Fruit fly (Drosophila melanogaster) whole organism, pupa: Measurements from ENCODE around the gene Sf3b1.

ENCODE experiments used
- CG10348 ChIP-seq: fragments of 200-800 bp; sonication (Bioruptor generic); IDR thresholded peaks from 2 replicates; pipeline ENCODE4 v1.3.6; 2022; ENCODE audit warnings: missing biosample characterization, missing genetic modification characterization
- CG12605 ChIP-seq: fragments of 200-800 bp; sonication (Bioruptor generic); IDR thresholded peaks from 2 replicates; pipeline ENCODE4 v1.3.6; 2022; ENCODE audit warnings: missing biosample characterization, missing genetic modification characterization
- fd96Ca ChIP-seq: fragments of 200-800 bp; sonication (Bioruptor generic); IDR thresholded peaks from 3 replicates; pipeline ENCODE4 v1.3.6; 2022; ENCODE audit warnings: missing biosample characterization, missing genetic modification characterization

DNA sequence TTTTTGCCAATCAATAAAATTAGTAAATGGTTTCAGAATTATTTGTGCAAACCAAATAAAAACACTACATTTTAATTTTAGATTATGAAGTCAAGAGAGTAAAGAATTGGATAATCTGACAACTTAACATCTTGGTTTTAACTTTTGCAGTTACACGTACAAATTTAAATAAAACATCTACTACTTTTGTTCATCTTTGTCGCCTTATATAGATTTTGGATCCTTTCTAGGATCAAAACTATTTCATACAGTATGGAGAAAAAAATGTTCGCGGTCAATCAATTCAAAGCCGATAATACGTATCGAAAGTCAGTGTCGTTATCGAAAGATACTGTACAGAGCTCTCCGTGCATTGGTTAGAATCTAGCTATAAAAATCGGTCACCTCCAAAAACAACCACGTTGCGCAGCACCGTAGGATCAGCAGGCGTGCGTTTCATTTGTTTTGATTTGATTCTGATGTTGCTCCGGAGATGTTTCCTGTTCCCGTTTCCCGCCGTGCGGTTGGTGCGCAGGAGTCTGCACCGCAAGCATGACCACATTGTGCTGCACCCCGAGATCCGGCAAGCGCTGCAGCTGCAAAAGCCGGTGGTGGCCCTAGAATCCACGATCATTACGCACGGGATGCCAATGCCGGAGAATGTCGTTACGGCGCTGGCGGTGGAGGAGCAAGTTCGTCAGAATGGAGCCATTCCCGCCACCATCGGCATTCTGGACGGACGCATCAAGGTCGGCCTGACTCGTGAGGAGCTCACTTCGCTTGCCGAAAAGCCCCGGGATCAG is 4.2 kb upstream of the Sf3b1 start, which contains the start of the genes uncNacbeta and CG2794:
- 0 out of 3 replicates have a peak, but pooled peaks have one; percentile 22 for TF ChIP-seq fd96Ca (GFP tag; lab: Robert Waterston, UW)
- TF ChIP-seq CG10348 (GFP tag; lab: Robert Waterston, UW), result no peak
- no peak for TF ChIP-seq CG12605 (GFP tag; lab: Robert Waterston, UW)
